Worm (Caenorhabditis elegans): ENCODE measurements around the gene C15B12.2.

ce11 chrX:6509813-6510212, 46.6 kb downstream of the C15B12.2 start:
- no peak for TF ChIP-seq nfya-1 (tag; optimal IDR thresholded peaks at IDR 0.05)
- TF ChIP-seq rnt-1 (tag; optimal IDR thresholded peaks at IDR 0.05): no peak
- no peak for TF ChIP-seq pqm-1 (tag; optimal IDR thresholded peaks at IDR 0.05)
